Worm (Caenorhabditis elegans): Measurements from ENCODE around the gene fars-2.

DNA sequence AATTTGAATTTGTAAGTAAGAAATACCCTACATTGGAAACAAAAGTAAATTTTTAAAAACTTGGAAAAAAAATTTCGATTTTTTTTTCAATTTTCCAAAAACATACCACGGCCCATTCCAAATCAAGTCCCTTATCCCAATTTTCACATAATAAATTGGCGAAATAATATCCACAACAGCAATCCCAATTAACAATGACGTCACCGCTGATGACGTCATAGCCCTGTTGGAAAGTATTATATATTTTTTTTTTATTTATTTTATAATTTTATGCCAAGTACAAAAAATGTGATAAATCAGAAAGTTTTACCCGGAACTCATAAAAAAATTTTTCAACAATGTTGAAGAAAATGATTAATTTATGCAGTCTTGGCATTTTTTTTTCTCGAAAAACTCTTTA, 53.6 kb downstream of the fars-2 start:
- TF ChIP-seq ama-1 (optimal IDR thresholded peaks at IDR 0.05) = no peak
- no peak for TF ChIP-seq nhr-237 (tag; optimal IDR thresholded peaks at IDR 0.05)

All from whole organism, L4 larva.